Worm (Caenorhabditis elegans): ENCODE results near the gene F54H12.7.

F54H12.7 gene

ce11 chrIII:7996353-7996752 is 27.2 kb downstream of the F54H12.7 start, which contains the start of gene npr-17:
TSS of gene npr-17 (minus strand) at chrIII:7996453.
- TF ChIP-seq unc-39 (tag; optimal IDR thresholded peaks at IDR 0.05) (no peak), zip-8 (tag; optimal IDR thresholded peaks at IDR 0.05) (no peak), snpc-4 (tag; optimal IDR thresholded peaks at IDR 0.05) (no peak), nhr-28 (tag; optimal IDR thresholded peaks at IDR 0.05) (no peak), unc-120 (tag; optimal IDR thresholded peaks at IDR 0.05; ENCODE audit: poor library complexity, severe bottlenecking) (no peak), sptf-1 (tag; optimal IDR thresholded peaks at IDR 0.05) (no peak), mls-2 (tag; optimal IDR thresholded peaks at IDR 0.05) (no peak), ztf-11 (tag; optimal IDR thresholded peaks at IDR 0.05) (no peak), ceh-83 (GFP tag; optimal IDR thresholded peaks at IDR 0.05) (no peak), ceh-43 (GFP tag; optimal IDR thresholded peaks at IDR 0.05) (no peak), lsy-2 (tag; optimal IDR thresholded peaks at IDR 0.05) (no peak), mab-5 (tag; optimal IDR thresholded peaks at IDR 0.05) (no peak), nhr-2 (tag; optimal IDR thresholded peaks at IDR 0.05) (no peak), flh-1 (GFP tag; optimal IDR thresholded peaks at IDR 0.05) (no peak), nhr-237 (tag; optimal IDR thresholded peaks at IDR 0.05) (no peak), ceh-39 (tag; optimal IDR thresholded peaks at IDR 0.05) (no peak), cnd-1 (tag; optimal IDR thresholded peaks at IDR 0.05) (no peak)

DNA sequence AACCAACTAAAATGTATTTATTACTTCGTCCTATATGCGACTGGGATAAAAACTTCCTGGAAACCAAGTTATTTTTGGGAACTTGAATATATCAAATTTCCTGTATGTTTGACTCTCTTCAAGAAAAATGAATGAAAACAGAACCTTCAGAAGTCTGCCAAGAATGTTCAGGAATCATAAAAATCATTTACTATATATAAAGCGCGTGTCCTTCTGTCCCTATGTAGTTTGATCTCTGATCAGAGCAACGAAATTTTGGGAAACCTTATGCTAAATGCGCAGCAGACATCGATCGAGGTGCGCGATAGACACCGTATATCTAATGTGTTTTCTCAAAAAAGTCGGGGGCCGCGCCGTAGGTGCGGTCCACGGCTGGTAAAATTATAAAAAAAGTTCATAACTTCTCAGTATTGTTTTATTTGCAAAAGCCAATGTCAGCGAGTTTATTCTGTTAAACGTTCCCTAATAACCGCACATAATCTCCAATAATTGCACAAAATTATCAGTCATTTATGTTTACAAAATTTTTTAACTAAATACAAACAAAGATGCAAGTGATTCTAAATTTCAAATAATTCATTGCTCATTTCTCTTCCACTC is 28.4 kb downstream of the F54H12.7 start:
- TF ChIP-seq ztf-11 (tag; optimal IDR thresholded peaks at IDR 0.05) (no peak), lin-13 (tag; optimal IDR thresholded peaks at IDR 0.05) (no peak), nhr-28 (tag; optimal IDR thresholded peaks at IDR 0.05) (no peak), mab-5 (tag; optimal IDR thresholded peaks at IDR 0.05) (no peak), nhr-2 (tag; optimal IDR thresholded peaks at IDR 0.05) (no peak), nhr-76 (tag; optimal IDR thresholded peaks at IDR 0.05) (no peak)

ce11 chrIII:8001557-8001956 is 32.4 kb downstream of the F54H12.7 start:
- TF ChIP-seq sem-2 (GFP tag; optimal IDR thresholded peaks at IDR 0.05) (no peak), mep-1 (tag; optimal IDR thresholded peaks at IDR 0.05) (no peak), hlh-1 (tag; optimal IDR thresholded peaks at IDR 0.05) (no peak), ztf-11 (tag; optimal IDR thresholded peaks at IDR 0.05) (no peak), unc-62 (GFP tag; optimal IDR thresholded peaks at IDR 0.05) (no peak), pha-4 (tag; optimal IDR thresholded peaks at IDR 0.05) (no peak), mls-2 (tag; optimal IDR thresholded peaks at IDR 0.05) (no peak)

- TF ChIP-seq nhr-237 (tag; optimal IDR thresholded peaks at IDR 0.05) (no peak), mep-1 (tag; optimal IDR thresholded peaks at IDR 0.05) (no peak), lsy-2 (tag; optimal IDR thresholded peaks at IDR 0.05) (no peak), elt-1 (tag; optimal IDR thresholded peaks at IDR 0.05; ENCODE audit: borderline replicate concordance, insufficient read depth) (no peak), sem-2 (GFP tag; optimal IDR thresholded peaks at IDR 0.05) (no peak), zip-8 (tag; optimal IDR thresholded peaks at IDR 0.05) (no peak), unc-120 (tag; optimal IDR thresholded peaks at IDR 0.05; ENCODE audit: poor library complexity, severe bottlenecking) (no peak), pha-4 (tag; optimal IDR thresholded peaks at IDR 0.05) (no peak), sptf-1 (tag; optimal IDR thresholded peaks at IDR 0.05) (no peak), flh-1 (GFP tag; optimal IDR thresholded peaks at IDR 0.05) (no peak), M03D4.4 (tag; optimal IDR thresholded peaks at IDR 0.05) (no peak)
Observed at ce11 chrIII:8004091-8004490, 34.9 kb downstream of the F54H12.7 start, which contains the start of gene C06G4.6. TSS of gene C06G4.6 (plus strand) at chrIII:8004391.

ce11 chrIII:8009769-8010168 is 40.6 kb downstream of the F54H12.7 start, which contains the start of gene cit-1.1:
TSS of gene cit-1.1 (minus strand) at chrIII:8009821.
- TF ChIP-seq nhr-76 (tag; optimal IDR thresholded peaks at IDR 0.05) (no peak), mab-5 (tag; optimal IDR thresholded peaks at IDR 0.05) (no peak), mep-1 (tag; optimal IDR thresholded peaks at IDR 0.05) (peak; percentile 25), sem-2 (GFP tag; optimal IDR thresholded peaks at IDR 0.05) (no peak), flh-1 (GFP tag; optimal IDR thresholded peaks at IDR 0.05) (no peak), lin-32 (GFP tag; optimal IDR thresholded peaks at IDR 0.05) (no peak), lsy-2 (tag; optimal IDR thresholded peaks at IDR 0.05) (peak; percentile 35), elt-3 (tag; optimal IDR thresholded peaks at IDR 0.05) (no peak), nhr-12 (tag; optimal IDR thresholded peaks at IDR 0.05) (no peak), ceh-83 (GFP tag; optimal IDR thresholded peaks at IDR 0.05) (no peak), nhr-237 (tag; optimal IDR thresholded peaks at IDR 0.05) (no peak), drap-1 (GFP tag; optimal IDR thresholded peaks at IDR 0.05) (no peak), hlh-1 (tag; optimal IDR thresholded peaks at IDR 0.05) (no peak), ceh-43 (GFP tag; optimal IDR thresholded peaks at IDR 0.05) (no peak), nhr-2 (tag; optimal IDR thresholded peaks at IDR 0.05) (no peak), blmp-1 (tag; optimal IDR thresholded peaks at IDR 0.05) (no peak), bed-3 (GFP tag; optimal IDR thresholded peaks at IDR 0.05) (no peak)

Measured in whole organism, mixed stage, embryonic.